Fruit fly (Drosophila melanogaster): ENCODE results near the gene Galt.
A peak's percentile ranks its signal among the peaks of the same experiment; 100 is the strongest.

Gene Galt

DNA sequence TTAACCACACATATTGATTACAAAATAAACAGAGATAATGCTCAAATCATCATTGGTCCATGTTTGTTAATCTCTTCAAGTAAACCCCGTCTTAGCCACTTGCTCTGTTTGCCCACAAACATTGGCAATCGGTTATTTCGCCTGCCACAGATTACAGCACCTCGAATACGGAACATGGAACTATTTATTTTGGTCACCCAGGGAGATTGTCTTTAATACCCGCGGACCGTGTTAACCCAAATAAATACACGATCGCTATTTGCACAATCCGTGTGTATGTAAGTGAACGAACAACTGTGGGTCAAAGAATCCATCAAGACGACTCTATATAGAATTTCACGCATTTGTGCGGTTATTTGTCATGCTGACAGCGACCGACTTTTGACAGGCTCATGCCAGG lies 32.9 kb upstream of the Galt start (continued):
- TF ChIP-seq Camta (GFP tag; optimal IDR thresholded peaks at IDR 0.05) (peak; percentile 30), CG3847 (GFP tag; IDR thresholded peaks at IDR 0.05) (no peak), p53 (GFP tag; optimal IDR thresholded peaks at IDR 0.05) (no peak), CG12769 (tag; optimal IDR thresholded peaks at IDR 0.05) (peak; percentile 45), lola (GFP tag; optimal IDR thresholded peaks at IDR 0.05) (peak in 1 of 3 experiments; percentile 70), CG3995 (GFP tag; optimal IDR thresholded peaks at IDR 0.05) (no peak), CG30431 (GFP tag; optimal IDR thresholded peaks at IDR 0.05) (peak; percentile 2), gsb-n (tag; optimal IDR thresholded peaks at IDR 0.05) (peak; percentile 67), repo (GFP tag; optimal IDR thresholded peaks at IDR 0.05) (no peak), odd (GFP tag; optimal IDR thresholded peaks at IDR 0.05) (peak; percentile 46), aop (GFP tag; IDR thresholded peaks at IDR 0.05) (no peak), eyg (GFP tag; optimal IDR thresholded peaks at IDR 0.05) (no peak), Side (GFP tag; optimal IDR thresholded peaks at IDR 0.05) (peak; percentile 40), eve (GFP tag; optimal IDR thresholded peaks at IDR 0.05) (peak in 1 of 2 experiments; percentile 38), vfl (GFP tag; optimal IDR thresholded peaks at IDR 0.05) (no peak), Hr3 (GFP tag; optimal IDR thresholded peaks at IDR 0.05) (no peak), pzg (GFP tag; optimal IDR thresholded peaks at IDR 0.05) (no peak), NK7.1 (GFP tag; optimal IDR thresholded peaks at IDR 0.05) (peak; percentile 31), dpn (GFP tag; optimal IDR thresholded peaks at IDR 0.05) (peak in 1 of 2 experiments; percentile 11), slp2 (GFP tag; optimal IDR thresholded peaks at IDR 0.05) (no peak), Hey (tag; optimal IDR thresholded peaks at IDR 0.05) (no peak), lilli (GFP tag; optimal IDR thresholded peaks at IDR 0.05) (no peak), CG7928 (GFP tag; optimal IDR thresholded peaks at IDR 0.05) (no peak), Xbp1 (GFP tag; optimal IDR thresholded peaks at IDR 0.05) (no peak), crol (GFP tag; IDR thresholded peaks at IDR 0.05) (no peak), Dfd (GFP tag; optimal IDR thresholded peaks at IDR 0.05) (no peak), Deaf1 (tag; optimal IDR thresholded peaks at IDR 0.05) (no peak), pnt (GFP tag; optimal IDR thresholded peaks at IDR 0.05) (peak; percentile 6), bowl (GFP tag; IDR thresholded peaks at IDR 0.05) (no peak), CG3407 (GFP tag; optimal IDR thresholded peaks at IDR 0.05) (peak; percentile 26), H2.0 (GFP tag; IDR thresholded peaks at IDR 0.05) (no peak), CG8089 (GFP tag; optimal IDR thresholded peaks at IDR 0.05) (peak; percentile 66), CG1602 (GFP tag; optimal IDR thresholded peaks at IDR 0.05) (peak; percentile 55), danr (GFP tag; IDR thresholded peaks at IDR 0.05) (no peak), HLH54F (GFP tag; optimal IDR thresholded peaks at IDR 0.05) (no peak), tna (GFP tag; IDR thresholded peaks at IDR 0.05; ENCODE audit: partially characterized antibody) (no peak), Lpt (GFP tag; optimal IDR thresholded peaks at IDR 0.05) (no peak), Lim3 (GFP tag; IDR thresholded peaks at IDR 0.05) (no peak), jigr1 (GFP tag; IDR thresholded peaks at IDR 0.05) (no peak), CG14050 (GFP tag; IDR thresholded peaks at IDR 0.05) (no peak), CG13296 (GFP tag; optimal IDR thresholded peaks at IDR 0.05) (no peak), ro (GFP tag; IDR thresholded peaks at IDR 0.05) (no peak), da (GFP tag; optimal IDR thresholded peaks at IDR 0.05) (no peak), NC2α (GFP tag; optimal IDR thresholded peaks at IDR 0.05) (peak; percentile 62), disco-r (GFP tag; optimal IDR thresholded peaks at IDR 0.05) (no peak), CG17186 (GFP tag; optimal IDR thresholded peaks at IDR 0.05) (no peak), Eip74EF (GFP tag; optimal IDR thresholded peaks at IDR 0.05) (no peak), HmgD (GFP tag; optimal IDR thresholded peaks at IDR 0.05) (no peak), CG4328 (GFP tag; optimal IDR thresholded peaks at IDR 0.05) (no peak), CG13624 (GFP tag; optimal IDR thresholded peaks at IDR 0.05) (no peak), HLHmδ (GFP tag; optimal IDR thresholded peaks at IDR 0.05) (peak; percentile 2), CG8359 (GFP tag; optimal IDR thresholded peaks at IDR 0.05; ENCODE audit: borderline replicate concordance) (peak; percentile 34)

All from whole organism, embryonic.